Fruit fly (Drosophila melanogaster): ENCODE results near the gene CG17646.

DNA sequence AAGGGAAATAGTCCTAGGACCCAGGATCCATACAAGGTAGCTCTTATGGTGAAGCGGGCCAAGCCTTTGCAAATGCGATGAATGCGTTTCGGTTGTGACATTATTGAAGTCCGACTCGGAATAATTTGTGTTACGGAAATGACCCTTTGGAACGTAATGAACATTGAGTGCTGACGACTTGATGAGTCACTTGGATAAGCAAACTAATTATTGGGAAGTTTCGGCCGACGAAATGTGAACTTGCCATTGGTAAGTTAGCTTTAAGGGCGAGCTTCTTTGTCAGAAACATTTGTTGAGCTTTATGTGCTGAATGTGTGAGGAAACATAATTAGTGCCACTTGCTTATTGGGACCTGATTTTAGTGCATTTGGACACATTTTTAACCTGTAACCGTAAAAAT is 62.5 kb downstream of the CG17646 start, which contains the start of gene Gr22a:
- TF ChIP-seq CrebA (GFP tag; optimal IDR thresholded peaks at IDR 0.05; ENCODE audit: borderline replicate concordance) (no peak), CG32264 (GFP tag; optimal IDR thresholded peaks at IDR 0.05) (no peak), fru (GFP tag; optimal IDR thresholded peaks at IDR 0.05) (no peak), Hr83 (GFP tag; optimal IDR thresholded peaks at IDR 0.05; ENCODE audit: poor library complexity, severe bottlenecking) (no peak)
